Fruit fly (Drosophila melanogaster) whole organism, embryonic: ENCODE measurements around the gene DAAM.

ENCODE experiments used
- Abd-B ChIP-seq: fragments of 200-800 bp; sonication (Bioruptor generic); optimal IDR thresholded peaks from 2 replicates; lab custom pipeline; 2018; ENCODE audit warnings: missing biosample characterization, mild to moderate bottlenecking, missing genetic modification characterization, moderate library complexity
- CG10147 ChIP-seq: fragments of 200-800 bp; sonication (Bioruptor generic); optimal IDR thresholded peaks from 2 replicates; lab custom pipeline; 2019; ENCODE audit warnings: missing biosample characterization, mild to moderate bottlenecking, missing genetic modification characterization, moderate library complexity
- CG10274 ChIP-seq: fragments of 200-800 bp; sonication (Bioruptor generic); optimal IDR thresholded peaks from 3 replicates; lab custom pipeline; 2017; ENCODE audit warnings: missing biosample characterization, mild to moderate bottlenecking, missing genetic modification characterization
- CG10462 ChIP-seq: fragments of 200-800 bp; sonication (Bioruptor generic); optimal IDR thresholded peaks from 2 replicates; lab custom pipeline; 2016; ENCODE audit warnings: missing biosample characterization, missing genetic modification characterization
- CG11398 ChIP-seq: fragments of 200-800 bp; sonication (Bioruptor generic); optimal IDR thresholded peaks from 2 replicates; lab custom pipeline; 2016; ENCODE audit warnings: missing biosample characterization, missing genetic modification characterization
- CG12942 ChIP-seq: fragments of 200-800 bp; sonication (Bioruptor generic); optimal IDR thresholded peaks from 3 replicates; lab custom pipeline; 2016; ENCODE audit warnings: missing biosample characterization, missing genetic modification characterization
- CG13123 ChIP-seq: fragments of 200-800 bp; sonication (Bioruptor generic); optimal IDR thresholded peaks from 2 replicates; lab custom pipeline; 2016; ENCODE audit warnings: missing biosample characterization, missing genetic modification characterization
- CG13287 ChIP-seq: fragments of 200-800 bp; sonication (Bioruptor generic); IDR thresholded peaks from 2 replicates; pipeline ENCODE4 v1.3.6; 2022; ENCODE audit warnings: missing biosample characterization, missing genetic modification characterization; ENCODE audit not compliant: partially characterized antibody
- CG13424 ChIP-seq: fragments of 200-800 bp; sonication (Bioruptor generic); optimal IDR thresholded peaks from 2 replicates; lab custom pipeline; 2019; ENCODE audit warnings: missing biosample characterization, mild to moderate bottlenecking, missing genetic modification characterization, moderate library complexity
- CG15073 ChIP-seq: fragments of 200-800 bp; sonication (Bioruptor generic); optimal IDR thresholded peaks from 2 replicates; lab custom pipeline; 2016; ENCODE audit warnings: missing biosample characterization, missing genetic modification characterization
- CG1647 ChIP-seq: fragments of 200-800 bp; sonication (Bioruptor generic); optimal IDR thresholded peaks from 3 replicates; lab custom pipeline; 2016; ENCODE audit warnings: missing biosample characterization, missing genetic modification characterization
- CG17802 ChIP-seq: fragments of 200-800 bp; sonication (Bioruptor generic); optimal IDR thresholded peaks from 2 replicates; lab custom pipeline; 2018; ENCODE audit warnings: missing biosample characterization, mild to moderate bottlenecking, missing genetic modification characterization, moderate library complexity
- CG18011 ChIP-seq: fragments of 200-800 bp; sonication (Bioruptor generic); optimal IDR thresholded peaks from 2 replicates; lab custom pipeline; 2017; ENCODE audit warnings: missing biosample characterization, missing genetic modification characterization, mild to moderate bottlenecking, moderate library complexity, missing genotype
- CG31224 ChIP-seq: fragments of 200-800 bp; sonication (Bioruptor generic); IDR thresholded peaks from 2 replicates; pipeline ENCODE4 v1.3.6; 2022; ENCODE audit warnings: missing biosample characterization, missing genetic modification characterization
- CG32767 ChIP-seq: fragments of 200-800 bp; sonication (Bioruptor generic); IDR thresholded peaks from 2 replicates; pipeline ENCODE4 v1.3.6; 2022; ENCODE audit warnings: missing biosample characterization, missing genetic modification characterization
- CG42726 ChIP-seq: fragments of 200-800 bp; sonication (Bioruptor generic); IDR thresholded peaks from 2 replicates; pipeline ENCODE4 v1.3.6; 2022; ENCODE audit warnings: missing biosample characterization, missing genetic modification characterization; ENCODE audit not compliant: partially characterized antibody
- CG43689 ChIP-seq: fragments of 200-800 bp; sonication (Bioruptor generic); IDR thresholded peaks from 2 replicates; pipeline ENCODE4 v1.3.6; 2022; ENCODE audit warnings: missing biosample characterization, missing genetic modification characterization
- CG6654 ChIP-seq: fragments of 200-800 bp; sonication (Bioruptor generic); optimal IDR thresholded peaks from 2 replicates; lab custom pipeline; 2017; ENCODE audit warnings: missing biosample characterization, mild to moderate bottlenecking, missing genetic modification characterization
- CG8290 ChIP-seq, 3 experiments: fragments of 200-800 bp; sonication (Bioruptor generic); optimal IDR thresholded peaks; 2 replicates each; lab custom pipeline; 2016 to 2019; ENCODE audit warnings: missing biosample characterization in 3 of 3, missing genetic modification characterization in 3 of 3, mild to moderate bottlenecking in 2 of 3, moderate library complexity in 1 of 3
- CG8765 ChIP-seq: fragments of 200-800 bp; sonication (Bioruptor generic); IDR thresholded peaks from 2 replicates; pipeline ENCODE4 v1.3.6; 2022; ENCODE audit warnings: missing biosample characterization, missing genetic modification characterization
- CG9876 ChIP-seq: fragments of 200-800 bp; sonication (Bioruptor generic); optimal IDR thresholded peaks from 2 replicates; lab custom pipeline; 2016; ENCODE audit warnings: missing biosample characterization, missing genetic modification characterization
- Camta ChIP-seq: fragments of 200-800 bp; sonication (Bioruptor generic); optimal IDR thresholded peaks from 2 replicates; lab custom pipeline; 2016; ENCODE audit warnings: missing biosample characterization, missing genetic modification characterization
- CoRest ChIP-seq: fragments of 200-800 bp; sonication (Bioruptor generic); optimal IDR thresholded peaks from 3 replicates; lab custom pipeline; 2018; ENCODE audit warnings: missing biosample characterization, mild to moderate bottlenecking, missing genetic modification characterization, moderate library complexity
- Hr39 ChIP-seq: fragments of >200 bp; optimal IDR thresholded peaks from 2 replicates; lab custom pipeline; 2017
- Hr51 ChIP-seq, 2 experiments: fragments of 200-800 bp; sonication (Bioruptor generic); optimal IDR thresholded peaks; 2 replicates in 1 of 2; 3 replicates in 1 of 2; lab custom pipeline; 2016 to 2018; ENCODE audit warnings: missing biosample characterization in 2 of 2, missing genetic modification characterization in 2 of 2, mild to moderate bottlenecking in 1 of 2, moderate library complexity in 1 of 2
- Lpt ChIP-seq: fragments of >200 bp; optimal IDR thresholded peaks from 2 replicates; lab custom pipeline; 2018; ENCODE audit warnings: missing biosample characterization, missing genetic modification characterization
- Poxn ChIP-seq: fragments of 200-800 bp; sonication (Bioruptor generic); IDR thresholded peaks from 2 replicates; pipeline ENCODE4 v1.3.6; 2022; ENCODE audit warnings: missing biosample characterization, missing genetic modification characterization
- Ssrp ChIP-seq: fragments of 200-800 bp; sonication (Bioruptor generic); optimal IDR thresholded peaks from 2 replicates; lab custom pipeline; 2018; ENCODE audit warnings: missing biosample characterization, mild to moderate bottlenecking, missing genetic modification characterization, moderate library complexity
- Stat92E ChIP-seq, 3 experiments: fragments of >200 bp in 2 of 3; fragments of 200-800 bp in 1 of 3; sonication (Bioruptor generic) in 1 of 3; optimal IDR thresholded peaks; 2 replicates each; lab custom pipeline; 2017 to 2019; ENCODE audit warnings: missing biosample characterization in 3 of 3, missing genetic modification characterization in 3 of 3, mild to moderate bottlenecking in 1 of 3, moderate library complexity in 1 of 3
- Taf1 ChIP-seq: fragments of 200-800 bp; sonication (Bioruptor generic); IDR thresholded peaks from 2 replicates; pipeline ENCODE4 v1.3.6; 2022; ENCODE audit warnings: missing biosample characterization, missing genetic modification characterization
- YL-1 ChIP-seq: fragments of 200-800 bp; sonication (Bioruptor generic); optimal IDR thresholded peaks from 3 replicates; lab custom pipeline; 2017; ENCODE audit warnings: missing biosample characterization, mild to moderate bottlenecking, missing genetic modification characterization
- ato ChIP-seq: fragments of 200-800 bp; sonication (Bioruptor generic); IDR thresholded peaks from 2 replicates; pipeline ENCODE4 v1.3.6; 2022; ENCODE audit warnings: missing biosample characterization, missing genetic modification characterization; ENCODE audit not compliant: partially characterized antibody
- dimm ChIP-seq: fragments of 200-800 bp; sonication (Bioruptor generic); IDR thresholded peaks from 2 replicates; pipeline ENCODE4 v1.3.6; 2022; ENCODE audit warnings: missing biosample characterization, missing genetic modification characterization
- eyg ChIP-seq: fragments of 200-800 bp; sonication (Bioruptor generic); optimal IDR thresholded peaks from 3 replicates; lab custom pipeline; 2016; ENCODE audit warnings: missing biosample characterization, missing genetic modification characterization
- fd64A ChIP-seq: fragments of 200-800 bp; sonication (Bioruptor generic); optimal IDR thresholded peaks from 3 replicates; lab custom pipeline; 2018; ENCODE audit warnings: missing biosample characterization, mild to moderate bottlenecking, missing genetic modification characterization
- hth ChIP-seq: fragments of >200 bp; optimal IDR thresholded peaks from 2 replicates; lab custom pipeline; 2017; ENCODE audit warnings: inconsistent platforms
- mld ChIP-seq: fragments of 200-800 bp; sonication (Bioruptor generic); IDR thresholded peaks from 3 replicates; pipeline ENCODE4 v1.3.6; 2022; ENCODE audit warnings: missing biosample characterization, missing genetic modification characterization; ENCODE audit not compliant: partially characterized antibody
- nau ChIP-seq: fragments of 200-800 bp; sonication (Bioruptor generic); optimal IDR thresholded peaks from 3 replicates; lab custom pipeline; 2017; ENCODE audit warnings: missing biosample characterization, mild to moderate bottlenecking, missing genetic modification characterization, missing genetic modification reagents
- org-1 ChIP-seq: fragments of 200-800 bp; sonication (Bioruptor generic); optimal IDR thresholded peaks from 2 replicates; lab custom pipeline; 2017; ENCODE audit warnings: missing biosample characterization, missing genetic modification characterization
- pum ChIP-seq: fragments of 200-800 bp; sonication (Bioruptor generic); optimal IDR thresholded peaks from 2 replicates; lab custom pipeline; 2016; ENCODE audit warnings: missing biosample characterization, missing genetic modification characterization
- schlank ChIP-seq: fragments of 200-800 bp; sonication (Bioruptor generic); optimal IDR thresholded peaks from 2 replicates; lab custom pipeline; 2018; ENCODE audit warnings: missing biosample characterization, mild to moderate bottlenecking, missing genetic modification characterization
- sd ChIP-seq: fragments of 200-800 bp; sonication (Bioruptor generic); optimal IDR thresholded peaks from 3 replicates; lab custom pipeline; 2018; ENCODE audit warnings: missing biosample characterization, mild to moderate bottlenecking, missing genetic modification characterization, moderate library complexity
- seq ChIP-seq: fragments of 200-800 bp; sonication (Bioruptor generic); IDR thresholded peaks from 2 replicates; pipeline ENCODE4 v1.3.6; 2022; ENCODE audit warnings: missing biosample characterization, missing genetic modification characterization
- tna ChIP-seq: fragments of 200-800 bp; sonication (Bioruptor generic); IDR thresholded peaks from 2 replicates; pipeline ENCODE4 v1.3.6; 2022; ENCODE audit warnings: missing biosample characterization, missing genetic modification characterization; ENCODE audit not compliant: partially characterized antibody
- trem ChIP-seq: fragments of 200-800 bp; optimal IDR thresholded peaks from 3 replicates; lab custom pipeline; 2019; ENCODE audit warnings: missing biosample characterization, mild to moderate bottlenecking, missing genetic modification characterization, moderate library complexity
- tup ChIP-seq: fragments of 200-800 bp; sonication (Bioruptor generic); optimal IDR thresholded peaks from 2 replicates; lab custom pipeline; 2016; ENCODE audit warnings: missing biosample characterization, mild to moderate bottlenecking, missing genetic modification characterization, moderate library complexity
- unpg ChIP-seq: fragments of 200-800 bp; sonication (Bioruptor generic); optimal IDR thresholded peaks from 3 replicates; lab custom pipeline; 2018; ENCODE audit warnings: missing biosample characterization, mild to moderate bottlenecking, missing genetic modification characterization, moderate library complexity
- wek ChIP-seq: fragments of 200-800 bp; sonication (Bioruptor generic); optimal IDR thresholded peaks from 3 replicates; lab custom pipeline; 2018; ENCODE audit warnings: missing biosample characterization, mild to moderate bottlenecking, missing genetic modification characterization, moderate library complexity

DAAM gene

dm6 chrX:1276757-1277527 is 45.2 kb downstream of the DAAM start (continued):
- no peak for TF ChIP-seq tna (GFP tag; lab: Robert Waterston, UW)
- peak; percentile 64 for TF ChIP-seq CG17802 (tag; lab: Kevin White, UChicago)
- TF ChIP-seq Hr51 (GFP tag; optimal IDR thresholded peaks at IDR 0.05; lab: Kevin White, UChicago), result peak; percentile 82 to 92
- peak; percentile 81 for TF ChIP-seq CG13123
- TF ChIP-seq nau, result peak; percentile 90
- TF ChIP-seq Camta (GFP tag; lab: Kevin White, UChicago), result peak; percentile 79
- TF ChIP-seq eyg (GFP tag; lab: Kevin White, UChicago), result peak; percentile 92
- TF ChIP-seq CG10462, result peak; percentile 75
- peak; percentile 54 for TF ChIP-seq CG15073 (GFP tag; lab: Kevin White, UChicago)
- TF ChIP-seq CG8765 (GFP tag; lab: Robert Waterston, UW), result peak; percentile 68; the same call in 1 of the 2 replicates
- TF ChIP-seq fd64A (GFP tag; lab: Kevin White, UChicago), result peak; percentile 54
- peak; percentile 91 for TF ChIP-seq schlank (tag; lab: Kevin White, UChicago)
- TF ChIP-seq pum (GFP tag; lab: Kevin White, UChicago), result peak; percentile 86
- no peak for TF ChIP-seq hth (lab: Kevin White, UChicago)
- peak; percentile 85 for TF ChIP-seq CG11398 (GFP tag; lab: Kevin White, UChicago)
- TF ChIP-seq Taf1 (GFP tag; lab: Robert Waterston, UW), result peak; percentile 89
- TF ChIP-seq dimm (GFP tag; lab: Robert Waterston, UW), result peak; percentile 89
- TF ChIP-seq CG31224 (GFP tag; lab: Robert Waterston, UW), result peak; percentile 95
- TF ChIP-seq CG10274 (GFP tag; lab: Kevin White, UChicago), result peak; percentile 83
- TF ChIP-seq CG1647 (GFP tag; lab: Kevin White, UChicago), result peak; percentile 88
- TF ChIP-seq Abd-B, result peak; percentile 83
- TF ChIP-seq Ssrp (tag; lab: Kevin White, UChicago), result peak; percentile 85
- no peak for TF ChIP-seq mld (GFP tag; lab: Robert Waterston, UW)
- TF ChIP-seq Stat92E (GFP tag; optimal IDR thresholded peaks at IDR 0.05; lab: Kevin White, UChicago), result no peak
- TF ChIP-seq Poxn (GFP tag; lab: Robert Waterston, UW), result peak; percentile 77
- peak; percentile 90 for TF ChIP-seq CG32767 (GFP tag; lab: Robert Waterston, UW)
- TF ChIP-seq CG13424, result peak; percentile 86
- no peak for TF ChIP-seq ato (GFP tag; lab: Robert Waterston, UW)
- TF ChIP-seq CG8290 (GFP tag; optimal IDR thresholded peaks at IDR 0.05; lab: Kevin White, UChicago), result peak; percentile 66
- peak in 1 of 2 experiments; percentile 98 for TF ChIP-seq CG8290 (tag; optimal IDR thresholded peaks at IDR 0.05; lab: Kevin White, UChicago)
- peak; percentile 87 for TF ChIP-seq CG9876 (GFP tag; lab: Kevin White, UChicago)
- TF ChIP-seq org-1 (GFP tag; lab: Kevin White, UChicago), result peak; percentile 95
- peak; percentile 91 for TF ChIP-seq CoRest (tag; lab: Kevin White, UChicago)
- TF ChIP-seq CG6654 (GFP tag; lab: Kevin White, UChicago), result peak; percentile 75
- peak; percentile 79 for TF ChIP-seq CG18011 (GFP tag; lab: Kevin White, UChicago)
- TF ChIP-seq Hr39 (lab: Kevin White, UChicago), result no peak
- TF ChIP-seq seq (GFP tag; lab: Robert Waterston, UW), result peak; percentile 95
- peak; percentile 73 for TF ChIP-seq sd (tag; lab: Kevin White, UChicago)
- TF ChIP-seq trem (tag; lab: Kevin White, UChicago), result peak; percentile 55
- TF ChIP-seq CG42726 (GFP tag; lab: Robert Waterston, UW), result no peak
- TF ChIP-seq CG10147 (GFP tag; lab: Kevin White, UChicago), result peak; percentile 86
- peak; percentile 30 for TF ChIP-seq YL-1 (GFP tag; lab: Kevin White, UChicago)
- peak; percentile 90 for TF ChIP-seq CG43689 (GFP tag; lab: Robert Waterston, UW)
- peak; percentile 82 for TF ChIP-seq tup (GFP tag; lab: Kevin White, UChicago)
- TF ChIP-seq CG13287 (GFP tag; lab: Robert Waterston, UW), result 0 out of 2 replicates have a peak, but pooled peaks have one; percentile 37
- TF ChIP-seq Lpt (GFP tag; lab: Kevin White, UChicago), result no peak
- peak; percentile 92 for TF ChIP-seq unpg (GFP tag; lab: Kevin White, UChicago)
- TF ChIP-seq wek, result peak; percentile 79
- TF ChIP-seq CG12942, result peak; percentile 86
